Worm (Caenorhabditis elegans) whole organism, L4 larva: ENCODE results near the gene gipc-1.

ENCODE experiments used
- F10B5.3 ChIP-seq: sonication (generic microtip); optimal IDR thresholded peaks from 2 replicates; lab custom pipeline; 2016; ENCODE audit warnings: mild to moderate bottlenecking, missing genetic modification characterization, missing compliant biosample characterization
- F26F4.8 ChIP-seq: fragments of 200-800 bp; sonication (Bioruptor generic); conservative IDR thresholded peaks from 2 replicates; pipeline ENCODE4 v1.3.6; 2022; ENCODE audit warnings: missing genetic modification characterization, missing compliant biosample characterization
- F44E2.7 ChIP-seq: fragments of 200-800 bp; sonication (Bioruptor generic); IDR thresholded peaks from 2 replicates; pipeline ENCODE4 v2.1.2; 2022; ENCODE audit warnings: missing genetic modification characterization, missing compliant biosample characterization
- aha-1 ChIP-seq: fragments of 150-350 bp; peaks from one replicate; lab custom pipeline; 2014; ENCODE audit warnings: missing biosample characterization, missing genetic modification characterization
- ceh-44 ChIP-seq: fragments of 200-800 bp; sonication (Bioruptor generic); IDR thresholded peaks from 2 replicates; pipeline ENCODE4 v1.3.6; 2022; ENCODE audit warnings: missing genetic modification reagents, missing genetic modification characterization, missing compliant biosample characterization
- daf-12 ChIP-seq: fragments of 150-350 bp; optimal IDR thresholded peaks from 2 replicates; lab custom pipeline; 2014; ENCODE audit warnings: missing biosample characterization, missing genetic modification reagents, missing genetic modification characterization
- daf-16 ChIP-seq, 3 experiments: sonication (generic microtip); optimal IDR thresholded peaks; 2 replicates each; lab custom pipeline; 2016 to 2017; ENCODE audit warnings: missing genetic modification characterization in 3 of 3, missing genetic modification reagents in 3 of 3, mild to moderate bottlenecking in 2 of 3, missing compliant biosample characterization in 2 of 3, missing biosample characterization in 1 of 3, moderate library complexity in 1 of 3
- daf-8 ChIP-seq: fragments of 200-800 bp; sonication (Bioruptor generic); IDR thresholded peaks from 2 replicates; pipeline ENCODE4 v1.3.6; 2022; ENCODE audit warnings: missing genetic modification characterization, missing compliant biosample characterization
- dpl-1 ChIP-seq: fragments of 150-350 bp; optimal IDR thresholded peaks from 2 replicates; lab custom pipeline; 2014; ENCODE audit warnings: missing biosample characterization, missing genetic modification reagents, missing genetic modification characterization
- egl-27 ChIP-seq: sonication (generic microtip); optimal IDR thresholded peaks from 3 replicates; lab custom pipeline; 2017; ENCODE audit warnings: missing biosample characterization, missing genetic modification reagents, missing genetic modification characterization
- egl-43 ChIP-seq: fragments of 200-800 bp; sonication (Bioruptor generic); IDR thresholded peaks from 2 replicates; pipeline ENCODE4 v1.3.6; 2022; ENCODE audit warnings: missing genetic modification reagents, missing genetic modification characterization, missing compliant biosample characterization
- fkh-10 ChIP-seq: fragments of 150-350 bp; optimal IDR thresholded peaks from 2 replicates; lab custom pipeline; 2014; ENCODE audit warnings: missing biosample characterization, missing genetic modification reagents, missing genetic modification characterization
- fos-1 ChIP-seq: fragments of 150-350 bp; optimal IDR thresholded peaks from 2 replicates; lab custom pipeline; 2014; ENCODE audit warnings: missing biosample characterization, missing genetic modification characterization
- hif-1 ChIP-seq, 2 experiments: sonication (generic microtip); optimal IDR thresholded peaks; 2 replicates each; lab custom pipeline; 2016 to 2017; ENCODE audit warnings: missing compliant biosample characterization in 2 of 2, missing genetic modification characterization in 2 of 2, missing genetic modification reagents in 2 of 2, missing genotype in 2 of 2, mild to moderate bottlenecking in 1 of 2
- hlh-11 ChIP-seq: fragments of 200-800 bp; sonication (Bioruptor generic); optimal IDR thresholded peaks from 2 replicates; lab custom pipeline; 2018; ENCODE audit warnings: mild to moderate bottlenecking, missing genetic modification characterization, missing compliant biosample characterization
- jun-1 ChIP-seq: fragments of 150-350 bp; optimal IDR thresholded peaks from 2 replicates; lab custom pipeline; 2014; ENCODE audit warnings: missing biosample characterization, missing genetic modification reagents, missing genetic modification characterization
- lin-1 ChIP-seq: fragments of 200-800 bp; sonication (Bioruptor generic); IDR thresholded peaks from 2 replicates; pipeline ENCODE4 v1.3.6; 2022; ENCODE audit warnings: missing genetic modification reagents, missing genetic modification characterization, missing compliant biosample characterization
- lin-15B ChIP-seq: fragments of 150-350 bp; sonication (generic microtip); optimal IDR thresholded peaks from 3 replicates; lab custom pipeline; 2014; ENCODE audit warnings: missing biosample characterization, missing genetic modification characterization
- lin-38 ChIP-seq: fragments of 200-800 bp; sonication (Bioruptor generic); IDR thresholded peaks from 2 replicates; pipeline ENCODE4 v1.3.6; 2022; ENCODE audit warnings: missing genetic modification reagents, missing genetic modification characterization, missing compliant biosample characterization
- lin-39 ChIP-seq: fragments of 150-350 bp; optimal IDR thresholded peaks from 2 replicates; lab custom pipeline; 2014; ENCODE audit warnings: missing biosample characterization, missing genetic modification reagents, missing genetic modification characterization
- lsy-2 ChIP-seq, 2 experiments: fragments of 150-350 bp in 1 of 2; sonication (generic microtip) in 1 of 2; optimal IDR thresholded peaks; 2 replicates each; lab custom pipeline; 2014 to 2017; ENCODE audit warnings: missing biosample characterization in 2 of 2, missing genetic modification characterization in 2 of 2
- madf-5 ChIP-seq, 2 experiments: fragments of 200-800 bp; sonication (Bioruptor generic); IDR thresholded peaks; 2 replicates each; pipeline ENCODE4 v1.3.6; 2022; ENCODE audit warnings: missing compliant biosample characterization in 2 of 2, missing genetic modification characterization in 2 of 2
- mep-1 ChIP-seq: fragments of 150-350 bp; sonication (generic microtip); optimal IDR thresholded peaks from 3 replicates; lab custom pipeline; 2014; ENCODE audit warnings: missing biosample characterization, missing genetic modification characterization
- mxl-2 ChIP-seq: fragments of 200-800 bp; sonication (Bioruptor generic); conservative IDR thresholded peaks from 2 replicates; pipeline ENCODE4 v1.3.6; 2022; ENCODE audit warnings: missing genetic modification reagents, missing genetic modification characterization, missing compliant biosample characterization
- mxl-3 ChIP-seq: fragments of 200-800 bp; sonication (Bioruptor generic); optimal IDR thresholded peaks from 2 replicates; lab custom pipeline; 2018; ENCODE audit warnings: mild to moderate bottlenecking, missing genetic modification characterization, missing compliant biosample characterization
- nhr-10 ChIP-seq: fragments of 150-350 bp; optimal IDR thresholded peaks from 2 replicates; lab custom pipeline; 2014; ENCODE audit warnings: missing biosample characterization, missing genetic modification characterization
- nhr-25 ChIP-seq: sonication (generic microtip); optimal IDR thresholded peaks from 2 replicates; lab custom pipeline; 2017; ENCODE audit warnings: missing genetic modification characterization, mild to moderate bottlenecking, missing compliant biosample characterization, antibody characterized with exemption, moderate library complexity, borderline replicate concordance; ENCODE audit not compliant: insufficient read depth
- nhr-28 ChIP-seq: fragments of 150-350 bp; optimal IDR thresholded peaks from 2 replicates; lab custom pipeline; 2014; ENCODE audit warnings: missing biosample characterization, missing genetic modification characterization
- pha-4 ChIP-seq, 2 experiments: fragments of 150-350 bp in 1 of 2; fragments of 200-800 bp in 1 of 2; sonication (Bioruptor generic) in 1 of 2; IDR thresholded peaks in 1 of 2; optimal IDR thresholded peaks in 1 of 2; 2 replicates each; pipeline versions ENCODE4 v1.3.6 to Lab custom; 2014 to 2022; ENCODE audit warnings: missing genetic modification characterization in 2 of 2, missing genetic modification reagents in 2 of 2, missing biosample characterization in 1 of 2, missing compliant biosample characterization in 1 of 2
- pqm-1 ChIP-seq: sonication (generic microtip); optimal IDR thresholded peaks from 2 replicates; lab custom pipeline; 2017; ENCODE audit warnings: missing biosample characterization, missing genetic modification characterization
- rbr-2 ChIP-seq: sonication (generic microtip); optimal IDR thresholded peaks from 2 replicates; lab custom pipeline; 2016; ENCODE audit warnings: missing genotype, missing genetic modification characterization, missing compliant biosample characterization
- set-16 ChIP-seq: fragments of 200-800 bp; sonication (Bioruptor generic); IDR thresholded peaks from 2 replicates; pipeline ENCODE4 v1.3.6; 2022; ENCODE audit warnings: missing genetic modification reagents, missing genetic modification characterization, missing compliant biosample characterization
- skn-1 ChIP-seq: fragments of 150-350 bp; optimal IDR thresholded peaks from 2 replicates; lab custom pipeline; 2014; ENCODE audit warnings: missing biosample characterization, missing genetic modification characterization
- snpc-4 ChIP-seq: fragments of 150-350 bp; optimal IDR thresholded peaks from 2 replicates; lab custom pipeline; 2014; ENCODE audit warnings: missing biosample characterization, missing genetic modification characterization
- spr-3 ChIP-seq: fragments of 200-800 bp; sonication (Bioruptor generic); optimal IDR thresholded peaks from 2 replicates; lab custom pipeline; 2018; ENCODE audit warnings: mild to moderate bottlenecking, missing genetic modification characterization, missing compliant biosample characterization
- tag-97 ChIP-seq: fragments of 200-800 bp; sonication (Bioruptor generic); IDR thresholded peaks from 2 replicates; pipeline ENCODE4 v1.3.6; 2022; ENCODE audit warnings: missing genetic modification characterization, missing compliant biosample characterization
- unc-39 ChIP-seq: sonication (generic microtip); optimal IDR thresholded peaks from 2 replicates; lab custom pipeline; 2017; ENCODE audit warnings: missing biosample characterization, missing genetic modification characterization
- vab-7 ChIP-seq: fragments of 200-800 bp; sonication (Bioruptor generic); IDR thresholded peaks from 2 replicates; pipeline ENCODE4 v1.3.6; 2022; ENCODE audit warnings: missing genetic modification reagents, missing genetic modification characterization, missing compliant biosample characterization
- zag-1 ChIP-seq: fragments of 150-350 bp; optimal IDR thresholded peaks from 2 replicates; lab custom pipeline; 2014; ENCODE audit warnings: missing biosample characterization, missing genetic modification characterization
- zfp-3 ChIP-seq: fragments of 200-800 bp; sonication (Bioruptor generic); conservative IDR thresholded peaks from 2 replicates; pipeline ENCODE4 v1.3.6; 2022; ENCODE audit warnings: missing genetic modification reagents, missing genetic modification characterization, missing compliant biosample characterization
- zip-2 ChIP-seq: fragments of 150-350 bp; optimal IDR thresholded peaks from 2 replicates; lab custom pipeline; 2014; ENCODE audit warnings: missing biosample characterization, missing genetic modification characterization
- ztf-11 ChIP-seq: fragments of 150-350 bp; optimal IDR thresholded peaks from 2 replicates; lab custom pipeline; 2014; ENCODE audit warnings: missing biosample characterization, missing genetic modification characterization

The gipc-1 gene

DNA sequence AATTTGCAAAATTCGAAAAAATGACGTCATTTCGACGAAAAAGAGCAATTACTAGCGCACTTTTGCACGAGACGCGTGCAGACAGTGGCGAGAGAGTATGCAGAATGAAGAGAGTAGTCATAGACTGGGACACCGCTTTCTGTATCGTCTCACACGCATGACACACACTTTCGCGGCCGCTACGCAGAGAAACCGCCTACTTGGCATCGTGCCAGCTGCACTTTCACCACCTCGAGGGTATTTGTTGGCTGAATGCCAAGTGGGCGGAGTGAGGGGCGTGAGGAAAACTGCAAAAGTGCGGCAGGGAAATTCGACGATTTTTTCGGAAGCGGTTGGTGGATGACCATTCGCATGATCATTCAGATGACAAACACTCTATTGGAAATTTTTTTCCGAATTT, 29.1 kb downstream of the gipc-1 start (continued):
- TF ChIP-seq nhr-10: peak; percentile 96
- TF ChIP-seq hif-1 (tag; optimal IDR thresholded peaks at IDR 0.05; lab: Kevin White, UChicago): peak; percentile 94 to 97
- TF ChIP-seq F26F4.8 (GFP tag; lab: Robert Waterston, UW): peak; percentile 75
- TF ChIP-seq F10B5.3 (tag; lab: Kevin White, UChicago): peak; percentile 88
- peak; percentile 96 for TF ChIP-seq jun-1 (tag; lab: Kevin White, UChicago)
- TF ChIP-seq rbr-2 (tag; lab: Kevin White, UChicago): peak; percentile 99
- peak; percentile 100 for TF ChIP-seq hlh-11
- TF ChIP-seq set-16: peak; percentile 96
- peak; percentile 62 for TF ChIP-seq egl-27 (tag; lab: Kevin White, UChicago)
- TF ChIP-seq aha-1 (tag; lab: Kevin White, UChicago): peak; percentile 100
- TF ChIP-seq egl-43 (GFP tag; lab: Robert Waterston, UW): peak; percentile 98
- TF ChIP-seq zip-2: peak; percentile 87
- TF ChIP-seq dpl-1 (GFP tag; lab: Kevin White, UChicago): peak; percentile 93
- no peak for TF ChIP-seq tag-97
- TF ChIP-seq zfp-3 (GFP tag; lab: Robert Waterston, UW): peak; percentile 96
- TF ChIP-seq lin-38 (GFP tag; lab: Robert Waterston, UW): peak; percentile 94
- TF ChIP-seq pha-4 (GFP tag; IDR thresholded peaks at IDR 0.05; lab: Robert Waterston, UW): peak; percentile 98
- peak; percentile 55 for TF ChIP-seq pha-4 (tag; optimal IDR thresholded peaks at IDR 0.05; lab: Kevin White, UChicago)
- no peak for TF ChIP-seq fos-1 (tag; lab: Kevin White, UChicago)
- peak; percentile 71 for TF ChIP-seq lin-15B (tag; lab: Kevin White, UChicago)
- peak; percentile 94; the same call in 1 of the 2 replicates for TF ChIP-seq daf-8 (GFP tag; lab: Robert Waterston, UW)
- TF ChIP-seq spr-3: peak; percentile 93
- peak; percentile 64 for TF ChIP-seq skn-1
- peak; percentile 84; the same call in 1 of the 2 replicates for TF ChIP-seq F44E2.7 (GFP tag; lab: Robert Waterston, UW)
- TF ChIP-seq daf-12: no peak
- peak; percentile 99 for TF ChIP-seq mxl-3 (GFP tag; lab: Kevin White, UChicago)
- peak; percentile 31 for TF ChIP-seq pqm-1 (tag; lab: Kevin White, UChicago)
- TF ChIP-seq mxl-2 (GFP tag; lab: Robert Waterston, UW): peak; percentile 88
- TF ChIP-seq lin-1 (GFP tag; lab: Robert Waterston, UW): peak; percentile 99
- TF ChIP-seq vab-7: peak; percentile 97

- TF ChIP-seq lin-39 (tag; lab: Kevin White, UChicago): no peak
- TF ChIP-seq tag-97: no peak
- no peak for TF ChIP-seq lsy-2 (tag; optimal IDR thresholded peaks at IDR 0.05; lab: Kevin White, UChicago)
- no peak for TF ChIP-seq mep-1 (tag; lab: Kevin White, UChicago)
- TF ChIP-seq unc-39 (tag; lab: Kevin White, UChicago): no peak
- no peak for TF ChIP-seq daf-16 (GFP tag; optimal IDR thresholded peaks at IDR 0.05; lab: Kevin White, UChicago)
- TF ChIP-seq daf-16 (tag; optimal IDR thresholded peaks at IDR 0.05; lab: Kevin White, UChicago): peak; percentile 42
- TF ChIP-seq nhr-28: peak; percentile 3
Observed at ce11 chrIII:4900260-4900659, 29.7 kb downstream of the gipc-1 start, which contains the start of gene tag-340. TSS of gene tag-340 (plus strand) at chrIII:4900508.

DNA sequence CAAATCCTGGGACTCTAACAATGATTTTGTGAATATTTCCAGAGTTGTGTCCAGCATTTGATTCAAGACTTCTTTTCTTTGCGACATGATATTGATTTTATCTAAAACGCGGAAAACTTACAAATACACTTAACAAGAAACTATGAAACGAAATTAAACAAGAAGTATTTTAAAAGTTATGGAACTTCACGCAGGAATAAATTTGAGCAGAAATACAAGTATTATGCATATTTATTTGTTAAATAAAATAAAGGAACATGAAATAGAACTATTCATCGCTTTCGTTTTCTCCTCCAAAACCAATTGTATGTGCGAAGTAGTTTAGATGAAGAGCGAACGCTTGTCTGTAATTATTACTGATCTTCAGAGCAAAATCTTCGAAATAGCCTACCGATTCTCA, 33.2 kb downstream of the gipc-1 start, which contains the start of gene kbp-2:
Gene kbp-2 (minus strand): TSS at position 101 of the 400 bp plus-strand sequence.
- no peak for TF ChIP-seq ceh-44 (GFP tag; lab: Robert Waterston, UW)
- no peak for TF ChIP-seq ztf-11 (tag; lab: Kevin White, UChicago)
- no peak for TF ChIP-seq mxl-3 (GFP tag; lab: Kevin White, UChicago)
- TF ChIP-seq fkh-10 (GFP tag; lab: Kevin White, UChicago): no peak
- no peak for TF ChIP-seq daf-16 (GFP tag; optimal IDR thresholded peaks at IDR 0.05; lab: Kevin White, UChicago)
- TF ChIP-seq daf-16 (tag; optimal IDR thresholded peaks at IDR 0.05; lab: Kevin White, UChicago): no peak
- no peak for TF ChIP-seq madf-5 (GFP tag; IDR thresholded peaks at IDR 0.05; lab: Robert Waterston, UW)
- no peak for TF ChIP-seq snpc-4 (tag; lab: Kevin White, UChicago)
- TF ChIP-seq zag-1 (tag; lab: Kevin White, UChicago): no peak
- TF ChIP-seq nhr-25 (tag; lab: Kevin White, UChicago): no peak
- no peak for TF ChIP-seq spr-3
- TF ChIP-seq, all 104 proteins: peak for 0
